Worm (Caenorhabditis elegans): ENCODE measurements around the gene camt-1.

DNA sequence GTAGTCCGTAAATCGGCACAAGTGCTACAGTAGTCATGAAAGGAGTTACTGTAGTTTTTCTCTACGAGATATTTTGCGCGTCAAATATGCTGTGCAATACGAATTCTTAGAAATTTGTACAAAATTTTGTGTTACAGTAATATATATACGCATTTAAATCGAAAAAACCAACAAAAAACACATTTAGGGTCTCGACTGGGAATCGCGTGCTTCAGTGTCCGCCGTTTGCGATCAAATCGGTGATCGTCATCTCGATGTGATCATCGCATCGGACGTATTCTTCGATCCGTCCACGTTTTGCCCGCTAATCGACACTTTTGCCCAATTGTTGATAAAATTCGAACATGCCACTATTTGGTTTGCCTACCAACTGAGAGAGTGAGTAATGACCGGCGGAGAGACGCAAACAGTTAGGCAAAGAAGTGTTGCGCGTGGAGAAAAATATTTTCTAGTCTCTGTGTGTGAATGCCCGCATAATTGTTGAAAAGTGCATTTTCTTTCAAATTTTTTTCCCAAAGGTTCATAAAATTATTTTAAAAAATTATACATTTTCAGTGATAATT, 36.0 kb downstream of the camt-1 start:
- TF ChIP-seq pqm-1 (tag; optimal IDR thresholded peaks at IDR 0.05) (no peak), ceh-6 (GFP tag; optimal IDR thresholded peaks at IDR 0.05) (no peak), mec-3 (tag; optimal IDR thresholded peaks at IDR 0.05; ENCODE audit: borderline replicate concordance) (no peak), pros-1 (tag; optimal IDR thresholded peaks at IDR 0.05) (no peak), unc-86 (tag; optimal IDR thresholded peaks at IDR 0.05) (no peak), nhr-11 (tag; optimal IDR thresholded peaks at IDR 0.05) (no peak), lim-6 (tag; optimal IDR thresholded peaks at IDR 0.05) (no peak), sdc-2 (tag; optimal IDR thresholded peaks at IDR 0.05) (no peak), fkh-10 (GFP tag; optimal IDR thresholded peaks at IDR 0.05) (no peak), nfya-1 (tag; optimal IDR thresholded peaks at IDR 0.05) (no peak), dmd-4 (tag; optimal IDR thresholded peaks at IDR 0.05; ENCODE audit: borderline replicate concordance) (no peak), fax-1 (tag; optimal IDR thresholded peaks at IDR 0.05) (no peak), zip-5 (tag; optimal IDR thresholded peaks at IDR 0.05) (no peak)

Data from whole organism, late embryonic.